Fruit fly (Drosophila melanogaster) whole organism, larva: ENCODE data around the gene DIP-beta.

Experiments
- noc ChIP-seq: fragments of 200-800 bp; sonication (Bioruptor generic); optimal IDR thresholded peaks from 3 replicates; lab custom pipeline; 2019; ENCODE audit warnings: missing biosample characterization, mild to moderate bottlenecking, missing genetic modification characterization, moderate library complexity

DIP-beta gene

DNA sequence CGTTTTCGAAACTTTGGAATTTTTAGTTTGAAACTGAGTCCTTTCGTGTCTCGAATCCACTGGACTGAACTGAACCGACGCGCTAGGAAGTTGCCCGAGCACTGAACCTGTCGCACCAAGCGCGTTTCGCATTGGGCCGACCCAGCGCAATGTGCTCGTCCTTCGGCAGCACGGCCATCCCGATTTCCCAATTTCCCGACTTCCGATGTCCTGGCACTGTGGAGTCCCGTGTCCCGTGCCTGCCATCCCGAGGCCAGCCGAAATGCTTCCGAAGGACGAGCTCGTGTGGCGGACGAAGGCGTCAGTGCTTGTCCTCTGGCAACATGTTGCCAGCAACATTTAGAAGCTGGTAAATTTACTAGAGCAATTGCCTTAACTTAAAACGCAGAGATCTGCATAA is at the start of gene DIP-beta:
Gene DIP-beta, minus strand, starts transcription at position 107 of the 400 bp plus-strand sequence.
- no peak for TF ChIP-seq noc (tag; lab: Kevin White, UChicago)

DNA sequence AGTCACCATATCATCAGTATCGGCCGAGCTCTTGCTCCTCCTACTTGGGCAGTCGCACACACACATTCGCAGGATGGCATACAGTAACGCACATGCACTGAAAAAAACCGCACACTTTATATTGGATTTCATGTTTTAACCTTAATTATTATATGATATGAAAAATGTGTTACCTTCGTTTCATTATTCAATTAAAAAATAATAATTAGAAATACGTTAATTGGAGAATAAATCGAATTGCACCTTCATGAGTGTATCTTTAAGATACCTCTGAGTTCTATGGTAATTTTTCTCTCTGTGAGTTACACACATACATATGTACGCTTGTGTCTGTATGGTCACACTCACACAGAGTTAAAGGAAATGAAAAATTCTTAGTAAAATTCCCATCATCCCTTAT is 39.5 kb upstream of the DIP-beta start:
- no peak for TF ChIP-seq noc (tag; lab: Kevin White, UChicago)

DNA sequence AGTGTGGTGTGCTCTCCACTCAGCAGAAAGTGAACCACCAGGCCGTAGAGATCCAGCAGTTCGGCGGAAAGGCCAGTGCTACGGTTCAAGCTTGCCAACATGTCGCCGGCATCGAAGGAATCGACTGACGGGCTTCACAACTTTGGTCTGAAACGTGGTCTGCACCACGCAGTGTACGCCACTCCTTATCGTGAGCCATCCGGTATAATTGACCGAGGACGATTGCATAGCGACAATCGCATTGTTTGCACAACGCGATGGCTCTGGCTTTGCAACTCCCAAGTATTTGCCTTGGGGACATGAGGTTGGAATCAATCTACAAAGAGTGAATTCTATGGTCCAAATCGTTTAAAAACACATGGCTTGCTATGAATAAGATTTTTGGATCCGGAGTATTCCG is 21.3 kb upstream of the DIP-beta start, which contains the start of gene Ir20a:
Gene Ir20a, minus strand, starts transcription at position 101 of the 400 bp plus-strand sequence.
- TF ChIP-seq noc (tag; lab: Kevin White, UChicago): no peak

DNA sequence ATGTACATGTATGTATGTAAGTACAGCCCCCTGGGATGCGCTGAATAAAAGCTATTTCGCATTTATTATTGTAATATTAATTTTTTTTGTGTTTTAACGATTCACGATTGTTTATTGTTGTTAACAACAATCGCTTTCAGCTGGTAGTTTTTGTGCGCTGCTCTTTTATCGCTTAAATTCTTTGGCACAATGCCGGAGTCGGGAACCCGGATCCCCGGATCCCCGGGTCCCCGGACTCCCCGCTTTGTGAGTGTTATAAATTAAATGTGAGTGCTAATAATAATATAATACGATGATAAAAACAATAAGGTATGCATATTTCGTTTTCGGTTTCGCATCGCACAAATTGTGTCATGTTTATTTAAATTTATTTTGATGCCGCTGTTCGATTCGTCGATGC is 16.9 kb downstream of the DIP-beta start:
- no peak for TF ChIP-seq noc (tag; lab: Kevin White, UChicago)

DNA sequence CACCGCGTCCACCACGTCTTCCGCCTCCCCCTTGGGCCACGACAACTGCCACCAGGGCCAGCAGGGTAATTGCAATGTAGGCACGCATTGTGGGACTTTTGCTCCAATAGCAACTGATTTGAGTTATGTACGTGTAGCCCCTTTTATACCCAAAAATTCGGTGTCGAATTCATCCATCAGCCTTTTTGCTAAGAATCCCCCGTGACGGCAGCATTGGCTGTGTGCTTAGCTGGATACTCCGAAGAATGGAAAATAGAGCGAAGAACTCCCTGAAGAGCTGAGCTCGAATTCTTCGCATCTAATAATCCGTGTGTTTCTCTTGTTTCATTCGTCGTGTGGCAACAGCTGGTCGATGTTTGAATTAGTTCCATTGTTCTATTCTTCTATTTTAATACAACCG is 28.4 kb downstream of the DIP-beta start, which contains the start of gene CG10918:
Gene CG10918, minus strand, starts transcription at position 101 of the 400 bp plus-strand sequence.
- TF ChIP-seq noc (tag; lab: Kevin White, UChicago): no peak

DNA sequence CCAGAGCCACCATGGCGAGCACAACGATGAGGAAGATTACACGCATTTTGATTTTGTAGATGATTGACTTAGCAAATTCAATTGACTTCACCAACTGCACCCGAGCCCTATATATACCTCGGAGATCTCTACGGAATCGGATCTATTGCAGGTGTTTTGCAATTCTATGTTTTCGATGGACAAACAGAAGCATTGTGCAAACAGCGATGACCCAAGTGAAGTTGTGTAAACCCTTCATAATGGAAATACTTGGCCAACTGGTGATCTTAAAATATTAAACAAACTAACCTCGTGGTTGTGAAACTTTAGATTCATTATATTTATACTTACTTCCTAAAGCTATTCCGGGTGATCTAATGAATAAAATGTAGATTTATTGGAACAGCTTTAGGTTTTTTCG is 54.9 kb downstream of the DIP-beta start, which contains the start of gene whe:
Gene whe, minus strand, starts transcription at position 101 of the 400 bp plus-strand sequence.
- TF ChIP-seq noc (tag; lab: Kevin White, UChicago): no peak

DNA sequence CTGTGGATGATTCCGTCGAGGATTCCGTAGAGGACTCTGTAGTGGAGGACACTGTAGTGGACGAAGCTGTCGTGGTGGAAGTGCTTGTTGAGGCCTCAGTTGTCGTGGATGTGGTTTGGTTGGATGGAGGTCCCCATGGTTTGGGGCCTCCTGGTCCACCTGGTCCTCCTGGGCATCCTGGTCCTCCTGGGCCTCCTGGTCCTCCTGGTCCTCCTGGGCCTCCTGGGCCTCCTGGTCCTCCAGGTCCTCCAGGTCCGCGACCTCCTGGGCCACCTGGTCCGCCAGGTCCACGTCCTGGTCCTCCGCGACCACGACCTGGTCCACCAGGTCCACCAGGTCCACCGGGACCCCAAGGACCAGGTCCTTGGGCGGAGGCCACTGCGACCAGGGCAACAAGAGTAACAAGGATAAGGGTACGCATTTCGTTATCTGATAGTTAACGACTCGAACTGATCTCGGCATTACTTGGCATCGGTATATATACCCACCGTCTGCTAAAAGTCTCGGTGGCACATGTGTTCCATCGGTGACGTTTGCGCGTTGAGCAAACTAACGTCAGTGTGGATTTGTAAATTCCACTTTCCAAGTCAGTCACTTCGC is 60.6 kb downstream of the DIP-beta start, which contains the start of gene lcs:
Gene lcs, minus strand, starts transcription at position 457 of the 600 bp plus-strand sequence.
- TF ChIP-seq noc (tag; lab: Kevin White, UChicago): no peak

DNA sequence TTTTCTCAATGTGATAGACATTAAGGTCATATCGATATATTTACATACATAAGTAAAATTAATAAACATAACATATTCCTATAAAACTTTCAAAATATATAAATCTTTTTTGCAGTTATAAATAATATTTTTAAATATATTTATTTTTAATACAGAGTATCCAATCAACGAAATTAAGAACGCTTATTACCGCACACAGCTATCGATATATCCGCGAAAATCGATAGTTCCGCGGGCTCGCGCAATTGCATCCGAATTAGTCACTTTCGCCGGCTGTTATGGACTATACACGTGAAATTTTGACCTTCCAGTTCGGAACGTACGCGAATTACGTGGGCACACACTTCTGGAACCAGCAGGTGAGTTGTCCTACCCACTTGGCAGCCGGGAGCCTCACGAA is 68.8 kb downstream of the DIP-beta start, which contains the start of gene mst:
Gene mst, plus strand, starts transcription at position 244 of the 400 bp plus-strand sequence.
- no peak for TF ChIP-seq noc (tag; lab: Kevin White, UChicago)

DNA sequence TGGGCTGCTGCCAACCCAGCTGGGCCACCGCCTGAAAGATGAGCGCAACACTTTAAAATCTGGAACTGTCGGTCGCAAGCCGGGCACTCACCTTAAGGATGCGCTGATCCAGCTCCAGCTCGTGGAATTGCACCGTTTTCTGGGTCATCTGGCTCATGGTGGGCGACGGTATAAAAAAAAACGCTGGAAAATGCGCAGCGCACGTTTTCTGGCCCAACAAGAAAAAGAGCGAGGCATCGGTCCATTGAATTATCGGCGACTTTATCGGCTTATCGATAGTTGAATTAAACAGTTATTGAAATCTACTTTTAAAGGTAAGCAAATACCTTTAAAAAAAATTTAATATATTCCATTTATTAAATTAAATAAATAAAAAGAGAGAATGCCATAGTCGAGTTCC is 69.8 kb downstream of the DIP-beta start, which contains the start of gene Ddx56:
Gene Ddx56, minus strand, starts transcription at position 252 of the 400 bp plus-strand sequence.
- TF ChIP-seq noc (tag; lab: Kevin White, UChicago): no peak

DNA sequence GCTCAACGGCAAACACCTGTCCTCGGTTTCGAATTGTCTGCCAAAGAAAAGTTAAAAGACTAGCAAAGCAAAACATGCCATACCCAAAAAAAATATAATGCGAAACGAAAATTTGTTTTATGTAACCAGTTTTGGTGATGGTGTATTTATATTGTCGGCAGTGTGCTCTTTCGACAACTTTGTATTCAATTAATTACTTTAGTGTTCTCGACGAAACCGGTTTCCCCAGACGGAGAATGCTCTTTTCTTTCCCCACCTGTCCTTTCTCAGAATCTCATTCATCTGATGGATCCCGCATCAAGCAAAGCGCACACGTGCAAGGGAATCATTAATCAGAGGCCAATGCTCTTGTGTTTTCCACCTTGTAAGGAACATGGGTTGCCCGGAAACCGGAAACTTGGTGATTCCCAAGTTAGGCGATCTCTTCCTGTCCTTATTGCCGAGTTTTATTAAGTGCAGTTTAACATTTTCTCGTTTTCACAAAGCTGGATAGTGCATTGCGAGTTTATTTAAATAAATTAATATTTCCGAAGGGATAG is 79.1 kb downstream of the DIP-beta start:
- no peak for TF ChIP-seq noc (tag; lab: Kevin White, UChicago)

DNA sequence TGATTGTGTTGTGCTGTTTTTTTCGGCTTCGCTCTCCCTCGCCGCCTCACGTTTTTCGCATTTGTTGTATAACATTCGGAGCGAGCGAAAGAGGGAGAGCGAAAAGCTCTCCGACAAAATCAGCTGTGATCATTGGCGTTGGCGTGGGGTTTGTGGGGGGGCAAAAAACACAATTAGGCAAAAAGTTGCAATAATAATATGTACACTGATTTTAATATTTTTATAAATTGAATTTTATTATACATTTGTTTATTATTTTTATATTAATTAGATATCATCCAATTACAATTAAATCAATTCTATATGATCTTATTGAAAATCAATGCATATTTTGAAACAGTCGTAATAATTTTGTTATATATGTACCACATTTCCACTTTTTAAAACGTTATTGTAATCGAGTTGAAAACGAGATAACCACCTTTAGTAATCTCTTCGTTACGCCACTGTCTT is 81.9 kb downstream of the DIP-beta start:
- peak; percentile 75 for TF ChIP-seq noc (tag; lab: Kevin White, UChicago)

DNA sequence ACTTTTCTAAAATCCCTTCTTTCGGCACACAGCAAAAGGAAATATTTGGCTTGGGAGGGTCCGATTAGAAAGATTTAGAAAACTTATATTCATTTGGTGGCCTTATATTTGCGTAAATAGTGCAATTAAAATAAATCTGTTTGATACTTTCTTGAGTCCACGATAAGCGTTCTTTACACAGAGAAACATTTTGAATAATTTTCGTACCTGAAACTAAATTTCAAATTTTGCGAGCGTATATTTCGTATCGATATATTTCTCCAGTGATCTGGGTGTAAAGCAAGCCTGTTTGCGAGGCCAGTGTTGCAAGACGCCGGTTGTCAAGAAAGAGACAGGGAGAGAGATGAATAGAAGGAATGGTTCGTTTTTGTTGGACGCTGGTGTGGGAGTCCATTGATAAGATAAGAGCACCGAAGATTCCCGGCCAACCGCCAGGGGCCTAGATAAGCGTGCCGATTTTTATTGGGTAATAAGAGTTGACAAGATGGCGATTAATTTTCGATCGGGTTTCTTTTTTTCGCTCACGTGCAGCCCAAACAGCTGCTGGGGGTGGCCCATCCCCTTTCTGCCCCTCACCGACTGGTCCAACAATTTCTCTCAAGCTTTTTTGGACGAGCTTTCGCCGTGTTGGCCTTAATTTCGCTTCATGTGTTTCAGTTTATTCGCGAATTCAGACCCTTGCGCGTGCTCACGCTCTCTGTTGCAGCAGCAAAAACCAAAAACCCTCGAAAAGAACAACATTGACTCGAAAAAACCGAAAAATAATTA is 83.7 kb downstream of the DIP-beta start, which contains the start of gene slgA:
Gene slgA, plus strand, starts transcription at position 344 of the 768 bp plus-strand sequence.
- TF ChIP-seq noc (tag; lab: Kevin White, UChicago): no peak
